Worm (Caenorhabditis elegans): ENCODE measurements around the gene yju-2.

The yju-2 gene

ce11 chrIII:7209721-7210120, 25.6 kb downstream of the yju-2 start, which contains the start of gene R151.2 (continued):
- TF ChIP-seq hrde-1 (tag; optimal IDR thresholded peaks at IDR 0.05; ENCODE audit: borderline replicate concordance): peak; percentile 77
- 0 out of 2 replicates have a peak, but pooled peaks have one; percentile 26 for TF ChIP-seq Y53G8AR.9 (GFP tag; conservative IDR thresholded peaks at IDR 0.05)
- TF ChIP-seq nfyb-1 (GFP tag; IDR thresholded peaks at IDR 0.05): 0 out of 2 replicates have a peak, but pooled peaks have one; percentile 47
- TF ChIP-seq ekl-4 (GFP tag; IDR thresholded peaks at IDR 0.05): peak; percentile 45; the same call in 1 of the 2 replicates
- TF ChIP-seq ceh-91 (GFP tag; IDR thresholded peaks at IDR 0.05): no peak
- 0 out of 2 replicates have a peak, but pooled peaks have one; percentile 12 for TF ChIP-seq dox-1 (GFP tag; IDR thresholded peaks at IDR 0.05)
- peak in 1 of 2 experiments; percentile 4 for TF ChIP-seq rec-8 (tag; optimal IDR thresholded peaks at IDR 0.05)
- TF ChIP-seq madf-3 (GFP tag; IDR thresholded peaks at IDR 0.05): peak; percentile 62; the same call in 1 of the 2 replicates

- TF ChIP-seq lin-54 (GFP tag; optimal IDR thresholded peaks at IDR 0.05) (no peak), F39B2.1 (GFP tag; IDR thresholded peaks at IDR 0.05) (no peak), madf-6 (GFP tag; IDR thresholded peaks at IDR 0.05) (no peak), F33H1.4 (GFP tag; IDR thresholded peaks at IDR 0.05) (no peak), mcd-1 (GFP tag; IDR thresholded peaks at IDR 0.05) (0 out of 2 replicates have a peak, but pooled peaks have one; percentile 6), madf-3 (GFP tag; IDR thresholded peaks at IDR 0.05) (peak; percentile 42; the same call in 1 of the 2 replicates), bed-2 (GFP tag; IDR thresholded peaks at IDR 0.05) (no peak)
These were observed 26.4 kb downstream of the yju-2 start for ce11 chrIII:7210486-7210885.

DNA sequence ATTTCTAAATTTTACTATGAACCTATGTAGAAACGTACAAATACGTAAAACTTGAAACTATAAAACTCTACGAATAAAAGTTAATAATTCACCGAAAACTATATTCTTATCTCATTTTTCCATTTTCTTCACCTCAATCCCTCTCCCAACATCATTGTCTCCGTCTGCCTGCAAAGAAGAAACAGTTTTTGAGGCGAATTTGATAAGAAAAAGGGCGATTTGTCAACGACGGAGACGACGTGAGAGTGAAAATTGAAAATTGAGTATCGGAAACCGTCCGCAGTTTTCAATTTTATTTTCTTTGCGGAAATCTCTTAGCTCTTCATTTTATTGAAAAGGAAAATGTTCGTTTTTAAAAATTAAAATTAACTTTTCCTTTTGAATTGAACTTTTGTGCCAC, 27.9 kb downstream of the yju-2 start:
- TF ChIP-seq rpc-1 (optimal IDR thresholded peaks at IDR 0.05) (no peak), rpc-1 (tag; optimal IDR thresholded peaks at IDR 0.05) (no peak), zfh-2 (GFP tag; conservative IDR thresholded peaks at IDR 0.05) (no peak), tbp1 (GFP tag; optimal IDR thresholded peaks at IDR 0.05) (no peak), nhr-80 (tag; optimal IDR thresholded peaks at IDR 0.05) (peak; percentile 50), aptf-3 (GFP tag; IDR thresholded peaks at IDR 0.05) (no peak), hlh-26 (GFP tag; conservative IDR thresholded peaks at IDR 0.05) (no peak), lin-40 (tag; optimal IDR thresholded peaks at IDR 0.05) (no peak), ztf-22 (GFP tag; optimal IDR thresholded peaks at IDR 0.05) (no peak), mxl-1 (tag; optimal IDR thresholded peaks at IDR 0.05) (no peak)

ce11 chrIII:7215532-7215931, 31.4 kb downstream of the yju-2 start:
- TF ChIP-seq hrde-1 (tag; optimal IDR thresholded peaks at IDR 0.05; ENCODE audit: borderline replicate concordance): no peak
- no peak for TF ChIP-seq F10E7.11 (tag; optimal IDR thresholded peaks at IDR 0.05)
- TF ChIP-seq attf-6 (GFP tag; IDR thresholded peaks at IDR 0.05): no peak

ce11 chrIII:7216226-7216625, 32.1 kb downstream of the yju-2 start, which contains the start of gene R151.1:
Gene R151.1, plus strand, starts transcription at chrIII:7216526.
- TF ChIP-seq hlh-12 (tag; optimal IDR thresholded peaks at IDR 0.05): no peak
- no peak for TF ChIP-seq hmg-1.2 (GFP tag; IDR thresholded peaks at IDR 0.05)
- no peak for TF ChIP-seq snpc-1.1 (tag; optimal IDR thresholded peaks at IDR 0.05; ENCODE audit: insufficient read depth)
- no peak for TF ChIP-seq rpc-1 (optimal IDR thresholded peaks at IDR 0.05)
- TF ChIP-seq rpc-1 (tag; optimal IDR thresholded peaks at IDR 0.05): no peak
- TF ChIP-seq ceh-79 (tag; optimal IDR thresholded peaks at IDR 0.05): no peak
- no peak for TF ChIP-seq zim-3 (tag; optimal IDR thresholded peaks at IDR 0.05)
- no peak for TF ChIP-seq egl-18 (GFP tag; IDR thresholded peaks at IDR 0.05)
- no peak for TF ChIP-seq zfh-2 (GFP tag; conservative IDR thresholded peaks at IDR 0.05)
- TF ChIP-seq Y56A3A.18 (GFP tag; IDR thresholded peaks at IDR 0.05): no peak
- no peak for TF ChIP-seq egl-44 (GFP tag; IDR thresholded peaks at IDR 0.05)
- no peak for TF ChIP-seq ztf-25 (GFP tag; IDR thresholded peaks at IDR 0.05)
